Worm (Caenorhabditis elegans) whole organism, midembryonic: Measurements from ENCODE around the gene sdz-23.

ENCODE experiments used
- T22C8.4 ChIP-seq: fragments of 200-800 bp; sonication (Bioruptor generic); IDR thresholded peaks from 2 replicates; pipeline ENCODE4 v1.3.6; 2022; ENCODE audit warnings: missing genetic modification characterization, missing compliant biosample characterization
- flt-1 ChIP-seq: fragments of 200-800 bp; sonication (Bioruptor generic); IDR thresholded peaks from 2 replicates; pipeline ENCODE4 v1.3.6; 2022; ENCODE audit warnings: missing genetic modification characterization, missing compliant biosample characterization
- klf-2 ChIP-seq: fragments of 200-800 bp; sonication (Bioruptor generic); conservative IDR thresholded peaks from 2 replicates; pipeline ENCODE4 v1.3.6; 2022; ENCODE audit warnings: missing genetic modification reagents, missing genetic modification characterization, missing compliant biosample characterization
- med-1 ChIP-seq: sonication (generic microtip); optimal IDR thresholded peaks from 2 replicates; lab custom pipeline; 2017; ENCODE audit warnings: missing genetic modification characterization, mild to moderate bottlenecking, missing compliant biosample characterization, antibody characterized with exemption, missing genetic modification reagents; ENCODE audit not compliant: insufficient read depth
- tab-1 ChIP-seq: fragments of 200-800 bp; sonication (Bioruptor generic); IDR thresholded peaks from 2 replicates; pipeline ENCODE4 v1.3.6; 2022; ENCODE audit warnings: missing genetic modification characterization, missing compliant biosample characterization
- ztf-23 ChIP-seq: fragments of 200-800 bp; sonication (Bioruptor generic); IDR thresholded peaks from 2 replicates; pipeline ENCODE4 v1.3.6; 2022; ENCODE audit warnings: missing genetic modification reagents, missing genetic modification characterization, missing compliant biosample characterization
- ztf-29 ChIP-seq: fragments of 200-800 bp; sonication (Bioruptor generic); IDR thresholded peaks from 2 replicates; pipeline ENCODE4 v1.3.6; 2022; ENCODE audit warnings: missing genetic modification reagents, missing genetic modification characterization, missing compliant biosample characterization

ce11 chrV:8143605-8144004 is 44.2 kb downstream of the sdz-23 start, which contains the start of gene D1014.2:
- TF ChIP-seq med-1 (GFP tag; lab: Kevin White, UChicago) (no peak), flt-1 (GFP tag; lab: Robert Waterston, UW) (no peak), klf-2 (no peak), tab-1 (GFP tag; lab: Robert Waterston, UW) (no peak), ztf-29 (GFP tag; lab: Robert Waterston, UW) (no peak), T22C8.4 (GFP tag; lab: Robert Waterston, UW) (no peak), ztf-23 (GFP tag; lab: Robert Waterston, UW) (no peak)
